Worm (Caenorhabditis elegans): Measurements from ENCODE around the gene F45H10.2.

DNA sequence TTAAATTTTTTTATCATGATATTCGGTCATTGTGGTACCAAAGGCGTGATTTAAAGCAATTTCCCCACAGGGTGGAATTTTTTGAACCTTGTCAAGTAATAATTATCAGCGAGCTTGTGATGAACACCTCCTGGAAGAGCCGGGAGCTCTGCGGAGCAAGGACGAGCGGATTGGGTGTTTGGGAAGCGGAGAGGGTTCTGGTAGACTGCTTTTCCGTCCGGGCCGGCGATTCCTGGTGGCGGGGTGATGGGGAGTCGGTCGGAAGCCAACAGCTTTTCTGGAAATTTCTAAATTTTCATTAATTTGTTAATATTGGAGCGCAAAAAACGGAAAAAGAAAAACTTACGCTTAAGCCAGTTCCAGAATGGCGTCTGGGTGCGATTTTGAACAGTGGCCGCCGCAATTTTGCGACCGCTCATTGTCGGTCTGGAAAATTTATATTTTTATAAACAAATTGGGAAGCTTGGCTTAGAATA lies 1.4 kb upstream of the F45H10.2 start, which contains the start of gene ndua-7:
- TF ChIP-seq elt-1 (tag; optimal IDR thresholded peaks at IDR 0.05) (no peak), F13H6.1 (tag; optimal IDR thresholded peaks at IDR 0.05) (no peak), nhr-11 (tag; optimal IDR thresholded peaks at IDR 0.05) (no peak), egl-27 (tag; optimal IDR thresholded peaks at IDR 0.05) (no peak), blmp-1 (tag; optimal IDR thresholded peaks at IDR 0.05; ENCODE audit: insufficient read depth) (no peak), aly-2 (tag; optimal IDR thresholded peaks at IDR 0.05) (no peak), sma-3 (GFP tag; optimal IDR thresholded peaks at IDR 0.05) (no peak)

Data from whole organism, L2 larva.